Fruit fly (Drosophila melanogaster): ENCODE data around the gene ERp44.

Gene ERp44

DNA sequence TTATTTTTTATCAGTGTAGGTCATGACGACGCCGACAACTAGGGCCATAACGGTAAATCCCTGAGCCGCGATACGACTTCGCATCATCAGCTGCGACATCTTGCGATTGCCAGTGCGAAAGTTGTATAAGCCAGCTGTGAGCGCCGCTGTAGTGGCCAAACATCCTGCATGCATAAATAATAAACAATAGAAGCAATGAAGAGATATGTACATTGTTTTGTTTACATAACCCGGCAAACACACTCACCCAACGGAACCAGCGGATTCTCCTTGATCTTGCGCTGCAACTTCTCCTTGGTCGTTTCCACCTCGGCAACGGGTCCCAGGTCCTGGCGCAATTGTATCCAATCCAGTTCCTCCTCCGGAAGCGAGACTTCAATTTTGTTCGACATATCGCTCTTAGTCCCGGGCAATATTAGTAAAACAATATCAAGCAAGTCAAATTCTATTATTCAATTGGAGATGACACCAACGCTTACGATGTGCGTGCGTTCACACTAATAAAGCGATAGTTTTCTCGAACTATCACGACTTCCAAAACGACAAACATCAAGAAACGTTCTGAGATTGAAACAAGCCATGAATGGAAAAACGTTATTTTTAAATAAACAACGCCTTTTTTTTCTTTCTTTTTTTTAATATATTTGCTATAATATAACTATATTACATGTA lies 34.2 kb upstream of the ERp44 start:
- no peak for TF ChIP-seq gce (GFP tag; IDR thresholded peaks at IDR 0.05)
- peak; percentile 78 for TF ChIP-seq CG17802 (tag; optimal IDR thresholded peaks at IDR 0.05)
- peak; percentile 72 for TF ChIP-seq CG9797 (GFP tag; optimal IDR thresholded peaks at IDR 0.05)
- TF ChIP-seq pho (GFP tag; optimal IDR thresholded peaks at IDR 0.05), result no peak
- TF ChIP-seq CG12104 (GFP tag; optimal IDR thresholded peaks at IDR 0.05), result no peak
- TF ChIP-seq dmrt99B (tag; optimal IDR thresholded peaks at IDR 0.05), result no peak
- TF ChIP-seq Gsc (GFP tag; IDR thresholded peaks at IDR 0.05), result no peak
- peak; percentile 95 for TF ChIP-seq CG3995 (GFP tag; optimal IDR thresholded peaks at IDR 0.05)
- TF ChIP-seq Bteb2 (GFP tag; optimal IDR thresholded peaks at IDR 0.05), result no peak
- TF ChIP-seq Mes4 (GFP tag; optimal IDR thresholded peaks at IDR 0.05), result no peak
- no peak for TF ChIP-seq bcd (GFP tag; optimal IDR thresholded peaks at IDR 0.05)
- no peak for TF ChIP-seq PHDP (tag; optimal IDR thresholded peaks at IDR 0.05)
- TF ChIP-seq run (tag; optimal IDR thresholded peaks at IDR 0.05), result no peak
- TF ChIP-seq CG14014 (GFP tag; IDR thresholded peaks at IDR 0.05), result no peak
- TF ChIP-seq fd64A (GFP tag; optimal IDR thresholded peaks at IDR 0.05), result no peak
- TF ChIP-seq pan (optimal IDR thresholded peaks at IDR 0.05), result no peak
- TF ChIP-seq pan (GFP tag; optimal IDR thresholded peaks at IDR 0.05 in 1 of 2, IDR thresholded peaks at IDR 0.05 in 1 of 2), result no peak
- TF ChIP-seq CG15514 (GFP tag; optimal IDR thresholded peaks at IDR 0.05), result peak; percentile 90
- no peak for TF ChIP-seq CG13296 (GFP tag; optimal IDR thresholded peaks at IDR 0.05)
- no peak for TF ChIP-seq Tbp (GFP tag; optimal IDR thresholded peaks at IDR 0.05)
- TF ChIP-seq Ssrp (tag; optimal IDR thresholded peaks at IDR 0.05), result no peak
- TF ChIP-seq org-1 (GFP tag; optimal IDR thresholded peaks at IDR 0.05), result no peak
- no peak for TF ChIP-seq CG1602 (GFP tag; optimal IDR thresholded peaks at IDR 0.05)
- no peak for TF ChIP-seq CTCF (GFP tag; optimal IDR thresholded peaks at IDR 0.05)
- no peak for TF ChIP-seq CG8765 (GFP tag; IDR thresholded peaks at IDR 0.05)
- TF ChIP-seq tgo (GFP tag; IDR thresholded peaks at IDR 0.05), result no peak
- TF ChIP-seq CG8924 (tag; optimal IDR thresholded peaks at IDR 0.05), result no peak
- TF ChIP-seq Trl (optimal IDR thresholded peaks at IDR 0.05), result no peak
- TF ChIP-seq Trl (GFP tag; optimal IDR thresholded peaks at IDR 0.05), result no peak
- TF ChIP-seq CG15073 (GFP tag; optimal IDR thresholded peaks at IDR 0.05), result no peak
- TF ChIP-seq Lhr (GFP tag; optimal IDR thresholded peaks at IDR 0.05), result no peak
- TF ChIP-seq Six4 (GFP tag; optimal IDR thresholded peaks at IDR 0.05), result no peak
- TF ChIP-seq kay (GFP tag; optimal IDR thresholded peaks at IDR 0.05), result no peak
- no peak for TF ChIP-seq lilli (GFP tag; optimal IDR thresholded peaks at IDR 0.05)
- TF ChIP-seq HHEX (GFP tag; optimal IDR thresholded peaks at IDR 0.05), result no peak
- TF ChIP-seq sd (tag; optimal IDR thresholded peaks at IDR 0.05), result no peak
- TF ChIP-seq CG4404 (GFP tag; IDR thresholded peaks at IDR 0.05), result no peak
- TF ChIP-seq onecut (GFP tag; IDR thresholded peaks at IDR 0.05), result no peak
- TF ChIP-seq sens (GFP tag), result no peak
- no peak for TF ChIP-seq CG9876 (GFP tag; optimal IDR thresholded peaks at IDR 0.05)
- TF ChIP-seq lab (GFP tag; optimal IDR thresholded peaks at IDR 0.05), result no peak
- TF ChIP-seq tio (GFP tag; optimal IDR thresholded peaks at IDR 0.05), result no peak
- peak; percentile 69 for TF ChIP-seq CG9932 (GFP tag; IDR thresholded peaks at IDR 0.05)
- peak in 1 of 2 experiments; percentile 21 for TF ChIP-seq tll (GFP tag; optimal IDR thresholded peaks at IDR 0.05)
- TF ChIP-seq gem (tag; optimal IDR thresholded peaks at IDR 0.05), result no peak
- TF ChIP-seq CG1603 (tag; optimal IDR thresholded peaks at IDR 0.05), result peak; percentile 59
- TF ChIP-seq CG18262 (tag; optimal IDR thresholded peaks at IDR 0.05), result no peak
- TF ChIP-seq CG11504 (tag; optimal IDR thresholded peaks at IDR 0.05), result no peak
- TF ChIP-seq vvl (GFP tag; IDR thresholded peaks at IDR 0.05), result no peak
- no peak for TF ChIP-seq ATbp (GFP tag; optimal IDR thresholded peaks at IDR 0.05)
- no peak for TF ChIP-seq maf-S (GFP tag; optimal IDR thresholded peaks at IDR 0.05)
- TF ChIP-seq CG13624 (GFP tag; optimal IDR thresholded peaks at IDR 0.05), result no peak

All from whole organism, embryonic.